Worm (Caenorhabditis elegans): ENCODE results near the gene gmeb-3.

DNA sequence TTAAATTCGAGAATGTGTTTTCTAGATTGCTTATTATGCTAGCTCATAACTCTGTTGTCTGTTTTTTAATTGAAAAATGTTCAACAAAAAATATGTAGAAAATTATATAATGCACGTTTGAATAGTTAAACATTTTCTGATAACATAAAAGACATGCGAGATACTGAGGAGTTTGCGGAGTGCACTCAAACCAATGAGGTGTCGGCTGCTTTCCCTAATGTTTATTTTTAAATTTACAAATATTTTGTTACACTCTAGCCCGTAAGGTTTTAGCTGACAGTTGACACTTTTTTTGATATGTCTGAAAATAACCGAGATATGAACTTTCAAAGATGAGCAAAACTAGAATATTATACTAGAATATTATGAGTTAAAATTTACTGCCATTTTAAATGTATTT is 3.7 kb upstream of the gmeb-3 start:
- no peak for TF ChIP-seq ztf-4 (tag; optimal IDR thresholded peaks at IDR 0.05)
- no peak for TF ChIP-seq fkh-10 (GFP tag; optimal IDR thresholded peaks at IDR 0.05)
- no peak for TF ChIP-seq pha-4 (tag; optimal IDR thresholded peaks at IDR 0.05)
- no peak for TF ChIP-seq ztf-11 (tag; optimal IDR thresholded peaks at IDR 0.05)
- no peak for TF ChIP-seq unc-39 (tag; optimal IDR thresholded peaks at IDR 0.05)
- no peak for TF ChIP-seq pqm-1 (tag; optimal IDR thresholded peaks at IDR 0.05)
- TF ChIP-seq lin-39 (tag; optimal IDR thresholded peaks at IDR 0.05) = no peak

Data from whole organism, L3 larva.